Worm (Caenorhabditis elegans): ENCODE data around the gene T08B6.4.

DNA sequence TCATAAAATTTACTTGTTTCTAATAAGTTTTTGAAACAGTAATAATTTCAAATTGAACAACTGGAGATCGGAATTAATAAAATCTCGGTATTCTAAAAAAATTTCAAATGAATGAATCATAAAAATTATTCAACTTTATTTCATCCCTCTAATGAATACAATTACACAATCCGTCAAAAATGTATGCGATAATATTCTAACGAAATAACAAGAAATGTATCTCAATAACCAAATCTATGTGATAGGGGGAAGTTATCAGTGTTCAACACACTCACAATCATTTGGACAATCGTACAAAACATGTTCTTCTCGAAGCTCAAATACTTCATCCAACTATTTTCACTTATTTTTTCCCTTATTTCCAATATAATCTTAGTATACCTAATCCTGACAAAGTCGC, 36.2 kb downstream of the T08B6.4 start, which contains the start of gene Y9C9A.5:
- TF ChIP-seq flt-1 (GFP tag; IDR thresholded peaks at IDR 0.05) = no peak
- no peak for TF ChIP-seq hmg-4 (GFP tag; optimal IDR thresholded peaks at IDR 0.05)
- no peak for TF ChIP-seq ama-1 (optimal IDR thresholded peaks at IDR 0.05)
